Fruit fly (Drosophila melanogaster): ENCODE data around the gene Ssl1.

DNA sequence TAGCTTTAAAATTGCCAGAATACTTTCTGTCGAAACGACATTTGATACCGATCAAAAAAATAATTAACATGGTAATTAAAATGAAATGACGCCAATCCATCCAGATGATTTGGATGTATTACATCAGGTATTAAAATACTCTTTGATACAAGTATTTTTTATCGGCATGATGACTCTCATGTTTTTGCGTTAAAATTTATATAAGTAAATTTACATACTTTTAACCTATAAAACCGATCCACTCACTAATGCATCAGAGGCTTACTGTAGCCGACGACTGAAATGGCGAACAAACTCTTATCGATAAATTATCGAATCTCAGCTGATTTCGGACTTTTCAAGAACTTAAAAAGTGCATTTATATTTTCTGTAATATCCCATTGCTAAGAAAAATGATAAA, 22.7 kb downstream of the Ssl1 start, which contains the start of gene BoYb:
- TF ChIP-seq ttk (optimal IDR thresholded peaks at IDR 0.05) = no peak
- no peak for TF ChIP-seq insv (optimal IDR thresholded peaks at IDR 0.05)
- no peak for TF ChIP-seq Myc (optimal IDR thresholded peaks at IDR 0.05)
